Fruit fly (Drosophila melanogaster) whole organism: ENCODE data around the gene CG13040.

ENCODE experiments used
- CG8478 ChIP-seq: fragments of >200 bp; optimal IDR thresholded peaks from 2 replicates; lab custom pipeline; 2018; ENCODE audit warnings: inconsistent platforms
- Dll ChIP-seq: fragments of >200 bp; optimal IDR thresholded peaks from 2 replicates; lab custom pipeline; 2017
- EcR ChIP-seq, 2 experiments: fragments of >200 bp; optimal IDR thresholded peaks; 2 replicates each; lab custom pipeline; 2017; ENCODE audit warnings: missing biosample characterization in 2 of 2, missing genetic modification characterization in 2 of 2, missing genetic modification reagents in 2 of 2
- psq ChIP-seq: fragments of >200 bp; optimal IDR thresholded peaks from 2 replicates; lab custom pipeline; 2017
- usp ChIP-seq: fragments of >200 bp; optimal IDR thresholded peaks from 2 replicates; lab custom pipeline; 2017; ENCODE audit warnings: missing biosample characterization, missing genetic modification characterization, mixed read lengths

DNA sequence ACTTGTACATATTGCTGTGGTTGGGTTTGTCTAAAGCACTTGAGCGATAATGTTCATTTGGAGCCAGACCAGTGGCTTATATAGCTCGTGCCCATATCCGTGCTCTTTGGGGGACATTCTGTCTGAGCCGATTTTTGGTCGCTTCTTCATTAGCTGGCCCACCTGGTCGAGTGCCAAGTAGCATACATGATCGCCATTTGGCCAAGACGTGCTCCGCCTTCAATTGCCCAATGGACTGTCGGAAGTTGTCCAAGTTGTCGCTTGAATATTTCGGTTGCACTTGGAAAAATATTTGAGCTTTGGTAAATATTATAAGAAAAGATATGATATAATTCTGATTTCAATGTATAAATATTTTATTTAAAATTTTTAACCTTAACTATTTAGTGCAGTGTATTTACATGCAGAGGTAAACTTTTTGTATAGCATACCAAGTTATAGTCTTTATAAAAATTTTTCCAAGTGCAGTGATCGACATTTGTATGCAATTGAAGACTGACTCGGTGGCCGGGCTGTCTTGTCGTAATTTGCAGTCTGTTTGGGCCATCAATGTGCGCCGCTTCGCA is 41.1 kb downstream of the CG13040 start, which contains the start of gene CG13047:
- TF ChIP-seq Dll: no peak
- TF ChIP-seq usp (GFP tag; lab: Kevin White, UChicago): no peak
- TF ChIP-seq CG8478 (lab: Kevin White, UChicago): no peak
- no peak for TF ChIP-seq psq (lab: Kevin White, UChicago)
- no peak for TF ChIP-seq EcR (GFP tag; optimal IDR thresholded peaks at IDR 0.05; lab: Kevin White, UChicago)
